Worm (Caenorhabditis elegans): ENCODE data around the gene C16D9.5.

DNA sequence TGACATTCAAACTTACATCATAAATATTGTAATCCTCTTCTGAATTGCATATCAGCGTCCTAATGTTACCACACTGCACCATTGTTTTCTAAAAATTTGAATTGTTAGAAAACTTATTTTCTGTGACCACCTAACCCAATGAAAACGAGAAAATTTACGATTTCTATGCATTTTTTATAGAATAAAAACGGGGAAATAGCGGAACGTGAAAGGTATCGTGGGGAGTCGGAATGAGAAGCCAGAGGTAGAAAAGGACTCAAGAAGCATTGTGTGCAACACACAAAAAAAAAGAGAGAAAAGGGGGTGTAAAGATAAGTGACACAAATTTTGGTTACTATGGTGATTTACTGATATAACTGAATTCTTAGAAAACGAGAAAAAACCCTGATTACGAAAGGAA is 4.9 kb upstream of the C16D9.5 start, which contains the start of gene C16D9.6:
- TF ChIP-seq him-1 (tag; optimal IDR thresholded peaks at IDR 0.05) (no peak), W03F9.2 (tag; optimal IDR thresholded peaks at IDR 0.05) (no peak)

Measured in whole organism, L4/young adult.